Worm (Caenorhabditis elegans) whole organism, L2 larva: ENCODE results near the gene nhr-212.

Experiments used
- C34F6.9 ChIP-seq: fragments of 150-350 bp; optimal IDR thresholded peaks from 2 replicates; lab custom pipeline; 2014; ENCODE audit warnings: missing biosample characterization, missing genetic modification characterization
- F13H6.1 ChIP-seq: sonication (generic microtip); optimal IDR thresholded peaks from 2 replicates; lab custom pipeline; 2016; ENCODE audit warnings: missing genetic modification characterization, missing compliant biosample characterization
- R02D3.7 ChIP-seq: fragments of 150-350 bp; optimal IDR thresholded peaks from 2 replicates; lab custom pipeline; 2014; ENCODE audit warnings: missing biosample characterization, missing genetic modification characterization
- ZK546.5 ChIP-seq: sonication (generic microtip); optimal IDR thresholded peaks from 2 replicates; lab custom pipeline; 2017; ENCODE audit warnings: missing biosample characterization, missing genetic modification characterization
- aly-2 ChIP-seq: fragments of 150-350 bp; optimal IDR thresholded peaks from 2 replicates; lab custom pipeline; 2014; ENCODE audit warnings: missing biosample characterization, missing genetic modification characterization
- blmp-1 ChIP-seq: sonication (generic microtip); optimal IDR thresholded peaks from 2 replicates; lab custom pipeline; 2017; ENCODE audit warnings: missing genetic modification characterization, mild to moderate bottlenecking, missing compliant biosample characterization, antibody characterized with exemption, moderate library complexity; ENCODE audit not compliant: insufficient read depth
- ceh-82 ChIP-seq: fragments of 150-350 bp; optimal IDR thresholded peaks from 2 replicates; lab custom pipeline; 2014; ENCODE audit warnings: missing biosample characterization, missing genetic modification characterization
- crh-2 ChIP-seq: sonication (generic microtip); optimal IDR thresholded peaks from 2 replicates; lab custom pipeline; 2017; ENCODE audit warnings: missing biosample characterization, missing genetic modification characterization
- egl-27 ChIP-seq: sonication (generic microtip); optimal IDR thresholded peaks from 3 replicates; lab custom pipeline; 2017; ENCODE audit warnings: missing biosample characterization, missing genetic modification reagents, missing genetic modification characterization
- elt-1 ChIP-seq: fragments of 150-350 bp; optimal IDR thresholded peaks from 2 replicates; lab custom pipeline; 2014; ENCODE audit warnings: missing biosample characterization, missing genetic modification characterization
- elt-3 ChIP-seq: sonication (generic microtip); optimal IDR thresholded peaks from 2 replicates; lab custom pipeline; 2017; ENCODE audit warnings: missing biosample characterization, missing genetic modification characterization
- fos-1 ChIP-seq: fragments of 150-350 bp; optimal IDR thresholded peaks from 2 replicates; lab custom pipeline; 2014; ENCODE audit warnings: missing biosample characterization, missing genetic modification characterization
- lin-11 ChIP-seq: fragments of 150-350 bp; sonication (generic microtip); optimal IDR thresholded peaks from 2 replicates; lab custom pipeline; 2014; ENCODE audit warnings: missing biosample characterization, missing genetic modification characterization, inconsistent platforms, mixed read lengths
- lin-39 ChIP-seq: fragments of 150-350 bp; optimal IDR thresholded peaks from 2 replicates; lab custom pipeline; 2014; ENCODE audit warnings: missing biosample characterization, missing genetic modification reagents, missing genetic modification characterization
- lsy-2 ChIP-seq, 2 experiments: fragments of 150-350 bp in 1 of 2; sonication (generic microtip) in 1 of 2; optimal IDR thresholded peaks; 2 replicates each; lab custom pipeline; 2014 to 2017; ENCODE audit warnings: missing biosample characterization in 2 of 2, missing genetic modification characterization in 2 of 2
- mab-5 ChIP-seq: fragments of 150-350 bp; optimal IDR thresholded peaks from 2 replicates; lab custom pipeline; 2014; ENCODE audit warnings: missing biosample characterization, missing genetic modification characterization
- nhr-10 ChIP-seq: sonication (generic microtip); optimal IDR thresholded peaks from 2 replicates; lab custom pipeline; 2017; ENCODE audit warnings: missing biosample characterization, missing genetic modification characterization
- nhr-12 ChIP-seq: fragments of 150-350 bp; optimal IDR thresholded peaks from 2 replicates; lab custom pipeline; 2014; ENCODE audit warnings: missing biosample characterization, missing genetic modification characterization
- nhr-129 ChIP-seq: fragments of 150-350 bp; optimal IDR thresholded peaks from 2 replicates; lab custom pipeline; 2014; ENCODE audit warnings: missing biosample characterization, missing genetic modification characterization
- nhr-21 ChIP-seq: fragments of 150-350 bp; optimal IDR thresholded peaks from 2 replicates; lab custom pipeline; 2014; ENCODE audit warnings: missing biosample characterization, missing genetic modification characterization
- nhr-237 ChIP-seq: fragments of 150-350 bp; optimal IDR thresholded peaks from 2 replicates; lab custom pipeline; 2014; ENCODE audit warnings: missing biosample characterization, missing genetic modification characterization
- nhr-25 ChIP-seq: fragments of 150-350 bp; sonication (generic microtip); optimal IDR thresholded peaks from 3 replicates; lab custom pipeline; 2014; ENCODE audit warnings: missing biosample characterization, missing genetic modification characterization
- nhr-77 ChIP-seq: fragments of 150-350 bp; optimal IDR thresholded peaks from 2 replicates; lab custom pipeline; 2014; ENCODE audit warnings: missing biosample characterization, missing genetic modification characterization
- peb-1 ChIP-seq: fragments of 150-350 bp; optimal IDR thresholded peaks from 2 replicates; lab custom pipeline; 2014; ENCODE audit warnings: missing biosample characterization, missing genetic modification characterization
- sem-4 ChIP-seq: fragments of 150-350 bp; optimal IDR thresholded peaks from 2 replicates; lab custom pipeline; 2014; ENCODE audit warnings: missing biosample characterization, missing genetic modification reagents, missing genetic modification characterization
- sma-3 ChIP-seq: sonication (generic microtip); optimal IDR thresholded peaks from 2 replicates; lab custom pipeline; 2016; ENCODE audit warnings: missing genetic modification reagents, missing genetic modification characterization, missing compliant biosample characterization
- sma-9 ChIP-seq, 2 experiments: fragments of 150-350 bp in 1 of 2; sonication (generic microtip) in 1 of 2; optimal IDR thresholded peaks; 2 replicates each; lab custom pipeline; 2014 to 2016; ENCODE audit warnings: missing genetic modification characterization in 2 of 2, mild to moderate bottlenecking in 1 of 2, missing biosample characterization in 1 of 2, missing compliant biosample characterization in 1 of 2, missing genetic modification reagents in 1 of 2, moderate library complexity in 1 of 2
- unc-39 ChIP-seq: fragments of 150-350 bp; optimal IDR thresholded peaks from 2 replicates; lab custom pipeline; 2014; ENCODE audit warnings: missing biosample characterization, missing genetic modification characterization
- unc-55 ChIP-seq: fragments of 150-350 bp; sonication (generic microtip); optimal IDR thresholded peaks from 3 replicates; lab custom pipeline; 2014; ENCODE audit warnings: missing biosample characterization, missing genetic modification reagents, missing genetic modification characterization
- unc-62 ChIP-seq: fragments of 150-350 bp; optimal IDR thresholded peaks from 2 replicates; lab custom pipeline; 2014; ENCODE audit warnings: missing biosample characterization, missing genetic modification reagents, missing genetic modification characterization
- zag-1 ChIP-seq: fragments of 150-350 bp; optimal IDR thresholded peaks from 2 replicates; lab custom pipeline; 2014; ENCODE audit warnings: missing biosample characterization, missing genetic modification characterization
- ztf-11 ChIP-seq: sonication (generic microtip); optimal IDR thresholded peaks from 2 replicates; lab custom pipeline; 2017; ENCODE audit warnings: missing biosample characterization, missing genetic modification characterization
- ztf-4 ChIP-seq: fragments of 150-350 bp; optimal IDR thresholded peaks from 2 replicates; lab custom pipeline; 2014; ENCODE audit warnings: missing biosample characterization, missing genetic modification characterization

Gene nhr-212

DNA sequence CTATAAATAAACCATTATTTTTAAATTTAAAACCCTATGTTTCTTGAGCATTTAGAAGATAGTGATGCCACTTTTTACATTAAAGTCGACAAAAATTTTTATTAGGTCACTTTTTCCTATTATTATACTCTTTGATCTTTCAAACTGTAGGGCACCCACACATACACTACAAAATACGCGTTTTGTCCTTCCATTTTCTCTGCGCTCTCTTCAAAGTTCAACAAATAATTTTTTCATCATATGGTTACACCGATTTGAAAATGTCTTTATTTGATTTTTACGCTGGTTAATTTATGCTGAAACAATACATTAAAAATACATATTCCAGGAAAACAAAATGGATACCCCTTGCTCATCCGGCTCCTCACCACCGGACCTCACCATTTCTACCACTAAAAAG, 22.4 kb upstream of the nhr-212 start, which contains the start of gene nhr-202 (continued):
- no peak for TF ChIP-seq ceh-82 (tag; lab: Kevin White, UChicago)
- TF ChIP-seq sem-4 (tag; lab: Kevin White, UChicago), result no peak
- TF ChIP-seq zag-1 (tag; lab: Kevin White, UChicago), result no peak
- no peak for TF ChIP-seq nhr-237 (tag; lab: Kevin White, UChicago)
- TF ChIP-seq lin-11, result no peak
- TF ChIP-seq unc-62 (GFP tag; lab: Kevin White, UChicago), result no peak
- TF ChIP-seq peb-1 (tag; lab: Kevin White, UChicago), result no peak
- no peak for TF ChIP-seq nhr-77
- no peak for TF ChIP-seq ZK546.5 (tag; lab: Kevin White, UChicago)
- no peak for TF ChIP-seq elt-1 (tag; lab: Kevin White, UChicago)
- no peak for TF ChIP-seq aly-2
- TF ChIP-seq fos-1 (tag; lab: Kevin White, UChicago), result peak; percentile 52
- no peak for TF ChIP-seq ztf-4

DNA sequence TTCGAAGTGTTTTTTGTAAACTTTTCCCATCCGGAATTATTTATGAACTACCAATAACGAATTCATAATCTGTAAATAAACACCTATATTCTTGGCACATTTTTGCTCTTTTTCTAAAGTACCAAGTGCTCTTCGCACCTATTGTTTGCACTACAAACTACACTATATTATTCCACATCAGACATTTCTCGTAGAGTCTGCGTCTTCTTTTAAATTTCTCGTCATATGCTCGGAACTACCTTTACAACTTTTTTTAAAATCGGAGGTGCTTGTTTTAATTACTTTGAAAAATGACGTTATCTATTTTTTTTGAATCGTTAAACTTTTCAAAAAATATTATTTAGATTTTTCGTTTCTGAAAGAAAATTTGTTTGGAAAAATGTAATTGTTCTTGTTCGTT, 19.9 kb upstream of the nhr-212 start, which contains the start of gene nhr-201:
TSS of gene nhr-201 (plus strand) at position 29 of the 400 bp plus-strand sequence.
- TF ChIP-seq crh-2 (tag; lab: Kevin White, UChicago) (peak; percentile 49), ceh-82 (tag; lab: Kevin White, UChicago) (no peak), sma-9 (GFP tag; optimal IDR thresholded peaks at IDR 0.05; lab: Kevin White, UChicago) (peak; percentile 44), sma-9 (tag; optimal IDR thresholded peaks at IDR 0.05; lab: Kevin White, UChicago) (no peak)
- TF ChIP-seq, all 48 proteins: peak for 2

DNA sequence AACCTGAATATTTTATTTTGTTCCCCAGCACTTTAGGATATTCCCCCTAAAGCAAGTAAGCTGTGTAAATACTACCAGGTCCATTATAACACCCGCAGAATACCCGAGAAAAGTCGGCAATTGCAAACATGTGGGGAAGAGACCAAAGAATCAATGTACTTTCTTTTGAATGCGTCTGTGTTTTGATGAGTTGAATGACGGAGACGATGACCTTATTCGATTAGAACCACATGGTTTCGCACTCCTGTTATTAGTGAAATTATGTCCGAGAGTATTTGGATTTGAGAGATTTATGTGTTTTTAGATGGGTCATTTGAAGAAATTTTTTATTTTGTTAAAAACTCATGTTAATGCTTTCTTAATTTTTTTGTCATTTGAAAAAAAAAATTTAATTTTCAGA, 19.3 kb upstream of the nhr-212 start:
- no peak for TF ChIP-seq elt-3 (tag; lab: Kevin White, UChicago)
- TF ChIP-seq peb-1 (tag; lab: Kevin White, UChicago), result no peak
- no peak for TF ChIP-seq nhr-21 (tag; lab: Kevin White, UChicago)
- no peak for TF ChIP-seq sma-3
- peak; percentile 33 for TF ChIP-seq blmp-1 (tag; lab: Kevin White, UChicago)
- TF ChIP-seq sma-9 (GFP tag; optimal IDR thresholded peaks at IDR 0.05; lab: Kevin White, UChicago), result peak; percentile 25
- no peak for TF ChIP-seq sma-9 (tag; optimal IDR thresholded peaks at IDR 0.05; lab: Kevin White, UChicago)
- TF ChIP-seq ztf-11 (tag; lab: Kevin White, UChicago), result no peak
- TF ChIP-seq sem-4 (tag; lab: Kevin White, UChicago), result no peak
- no peak for TF ChIP-seq mab-5 (tag; lab: Kevin White, UChicago)

- TF ChIP-seq C34F6.9 (tag; lab: Kevin White, UChicago), result no peak
- no peak for TF ChIP-seq unc-39
- no peak for TF ChIP-seq nhr-10
- no peak for TF ChIP-seq ceh-82 (tag; lab: Kevin White, UChicago)
- TF ChIP-seq ZK546.5 (tag; lab: Kevin White, UChicago), result no peak
- TF ChIP-seq nhr-237 (tag; lab: Kevin White, UChicago), result no peak
These were observed 17.1 kb upstream of the nhr-212 start for ce11 chrV:467507-467906.

- TF ChIP-seq nhr-237 (tag; lab: Kevin White, UChicago), result no peak
- TF ChIP-seq peb-1 (tag; lab: Kevin White, UChicago), result no peak
- no peak for TF ChIP-seq lsy-2 (tag; optimal IDR thresholded peaks at IDR 0.05; lab: Kevin White, UChicago)
- no peak for TF ChIP-seq R02D3.7 (tag; lab: Kevin White, UChicago)
- no peak for TF ChIP-seq nhr-129 (tag; lab: Kevin White, UChicago)
- TF ChIP-seq nhr-25 (tag; lab: Kevin White, UChicago), result no peak
- TF ChIP-seq aly-2, result no peak
- TF ChIP-seq egl-27 (tag; lab: Kevin White, UChicago), result no peak
- TF ChIP-seq nhr-77, result no peak
- no peak for TF ChIP-seq unc-55
- no peak for TF ChIP-seq lin-39 (tag; lab: Kevin White, UChicago)
- TF ChIP-seq nhr-12 (tag; lab: Kevin White, UChicago), result no peak
- TF ChIP-seq F13H6.1 (tag; lab: Kevin White, UChicago), result no peak
These were observed 16.2 kb upstream of the nhr-212 start, which contains the start of gene srbc-57 for ce11 chrV:468460-468859. srbc-57 (minus strand) TSS chrV:468560.
